Fruit fly (Drosophila melanogaster) whole organism, embryonic: Measurements from ENCODE around the gene Acp63F.
A peak's percentile ranks its signal among the peaks of the same experiment; 100 is the strongest.

Experiments
- Awh ChIP-seq: fragments of 200-800 bp; sonication (Bioruptor generic); IDR thresholded peaks from 2 replicates; pipeline ENCODE4, ENCODE4 v1.3.6; 2022; ENCODE audit warnings: missing biosample characterization, missing genetic modification characterization
- CG10209 ChIP-seq: fragments of 200-800 bp; sonication (Bioruptor generic); optimal IDR thresholded peaks from 3 replicates; lab custom pipeline; 2017; ENCODE audit warnings: missing biosample characterization, mild to moderate bottlenecking, missing genetic modification characterization, missing genetic modification reagents
- CG10267 ChIP-seq: fragments of 200-800 bp; sonication (Bioruptor generic); optimal IDR thresholded peaks from 2 replicates; lab custom pipeline; 2018; ENCODE audit warnings: missing biosample characterization, mild to moderate bottlenecking, missing genetic modification characterization, moderate library complexity
- CG10431 ChIP-seq: fragments of 200-800 bp; sonication (Bioruptor generic); optimal IDR thresholded peaks from 3 replicates; lab custom pipeline; 2018; ENCODE audit warnings: missing biosample characterization, mild to moderate bottlenecking, missing genetic modification characterization
- CG10565 ChIP-seq: fragments of 200-800 bp; sonication (Bioruptor generic); optimal IDR thresholded peaks from 3 replicates; lab custom pipeline; 2016; ENCODE audit warnings: missing biosample characterization, mild to moderate bottlenecking, missing genetic modification characterization
- CG11504 ChIP-seq: fragments of 200-800 bp; sonication (Bioruptor generic); optimal IDR thresholded peaks from 3 replicates; lab custom pipeline; 2019; ENCODE audit warnings: missing biosample characterization, mild to moderate bottlenecking, missing genetic modification characterization, moderate library complexity
- CG12236 ChIP-seq: fragments of 200-800 bp; sonication (Bioruptor generic); optimal IDR thresholded peaks from 2 replicates; lab custom pipeline; 2016; ENCODE audit warnings: missing biosample characterization, missing genetic modification characterization
- CG13624 ChIP-seq: fragments of 200-800 bp; sonication (Bioruptor generic); optimal IDR thresholded peaks from 2 replicates; lab custom pipeline; 2016; ENCODE audit warnings: missing biosample characterization, missing genetic modification characterization
- CG13775 ChIP-seq: fragments of 200-800 bp; sonication (Bioruptor generic); optimal IDR thresholded peaks from 3 replicates; lab custom pipeline; 2017; ENCODE audit warnings: missing biosample characterization, mild to moderate bottlenecking, missing genetic modification characterization
- CG14710 ChIP-seq: fragments of 200-800 bp; sonication (Bioruptor generic); optimal IDR thresholded peaks from 3 replicates; lab custom pipeline; 2019; ENCODE audit warnings: missing biosample characterization, mild to moderate bottlenecking, missing genetic modification characterization, moderate library complexity
- CG15601 ChIP-seq: fragments of 200-800 bp; sonication (Bioruptor generic); optimal IDR thresholded peaks from 3 replicates; lab custom pipeline; 2019; ENCODE audit warnings: missing biosample characterization, mild to moderate bottlenecking, missing genetic modification characterization, moderate library complexity
- CG16779 ChIP-seq: fragments of 200-800 bp; sonication (Bioruptor generic); IDR thresholded peaks from 2 replicates; pipeline ENCODE4 v1.3.6; 2022; ENCODE audit warnings: missing biosample characterization, missing genetic modification characterization
- CG2889 ChIP-seq: fragments of 200-800 bp; sonication (Bioruptor generic); IDR thresholded peaks from 3 replicates; pipeline ENCODE4 v1.3.6; 2022; ENCODE audit warnings: missing biosample characterization, missing genetic modification characterization
- CG30020 ChIP-seq: fragments of 200-800 bp; optimal IDR thresholded peaks from 2 replicates; lab custom pipeline; 2019; ENCODE audit warnings: missing biosample characterization, mild to moderate bottlenecking, missing genetic modification characterization, moderate library complexity
- CG3407 ChIP-seq: fragments of 200-800 bp; sonication (Bioruptor generic); optimal IDR thresholded peaks from 2 replicates; lab custom pipeline; 2018; ENCODE audit warnings: missing biosample characterization, mild to moderate bottlenecking, missing genetic modification characterization
- CG5180 ChIP-seq: fragments of 200-800 bp; sonication (Bioruptor generic); optimal IDR thresholded peaks from 3 replicates; lab custom pipeline; 2017; ENCODE audit warnings: missing biosample characterization, missing genetic modification characterization, mild to moderate bottlenecking, moderate library complexity, missing genetic modification reagents
- CG6791 ChIP-seq: fragments of 200-800 bp; sonication (Bioruptor generic); IDR thresholded peaks from 3 replicates; pipeline ENCODE4 v1.3.6; 2022; ENCODE audit warnings: missing biosample characterization, missing genetic modification characterization; ENCODE audit not compliant: partially characterized antibody
- CG8290 ChIP-seq, 3 experiments: fragments of 200-800 bp; sonication (Bioruptor generic); optimal IDR thresholded peaks; 2 replicates each; lab custom pipeline; 2016 to 2019; ENCODE audit warnings: missing biosample characterization in 3 of 3, missing genetic modification characterization in 3 of 3, mild to moderate bottlenecking in 2 of 3, moderate library complexity in 1 of 3
- CG9215 ChIP-seq: fragments of 200-800 bp; sonication (Bioruptor generic); IDR thresholded peaks from 2 replicates; pipeline ENCODE4 v1.3.6; 2022; ENCODE audit warnings: missing biosample characterization, missing genetic modification characterization
- D19A ChIP-seq: fragments of 200-800 bp; optimal IDR thresholded peaks from 3 replicates; lab custom pipeline; 2019; ENCODE audit warnings: missing biosample characterization, mild to moderate bottlenecking, missing genetic modification characterization, moderate library complexity
- Dek ChIP-seq: fragments of 200-800 bp; sonication (Bioruptor generic); optimal IDR thresholded peaks from 3 replicates; lab custom pipeline; 2019; ENCODE audit warnings: missing biosample characterization, mild to moderate bottlenecking, missing genetic modification characterization, moderate library complexity
- Dll ChIP-seq: fragments of 200-800 bp; sonication (Bioruptor generic); IDR thresholded peaks from 4 replicates; pipeline ENCODE4 v1.3.6; 2022; ENCODE audit warnings: missing biosample characterization, missing genetic modification characterization; ENCODE audit not compliant: partially characterized antibody
- Doc3 ChIP-seq: fragments of 200-800 bp; sonication (Bioruptor generic); IDR thresholded peaks from 3 replicates; pipeline ENCODE4 v1.3.6; 2022; ENCODE audit warnings: missing biosample characterization, missing genetic modification characterization; ENCODE audit not compliant: partially characterized antibody
- Fer2 ChIP-seq: fragments of 200-800 bp; sonication (Bioruptor generic); optimal IDR thresholded peaks from 2 replicates; lab custom pipeline; 2018; ENCODE audit warnings: missing biosample characterization, mild to moderate bottlenecking, missing genetic modification characterization, moderate library complexity
- Hmx ChIP-seq: fragments of 200-800 bp; sonication (Bioruptor generic); optimal IDR thresholded peaks from 2 replicates; lab custom pipeline; 2016; ENCODE audit warnings: missing biosample characterization, missing genetic modification characterization
- Hsf ChIP-seq: fragments of 200-800 bp; sonication (Bioruptor generic); optimal IDR thresholded peaks from 3 replicates; lab custom pipeline; 2016; ENCODE audit warnings: missing biosample characterization, missing genetic modification characterization
- Jarid2 ChIP-seq: fragments of 200-800 bp; sonication (Bioruptor generic); optimal IDR thresholded peaks from 3 replicates; lab custom pipeline; 2017; ENCODE audit warnings: mild to moderate bottlenecking, missing biosample characterization, missing genetic modification reagents, missing genetic modification characterization
- Kr ChIP-seq: fragments of 200-800 bp; sonication (Bioruptor generic); optimal IDR thresholded peaks from 2 replicates; lab custom pipeline; 2017; ENCODE audit warnings: missing biosample characterization, mild to moderate bottlenecking, missing genetic modification characterization
- NC2α ChIP-seq: fragments of 200-800 bp; sonication (Bioruptor generic); optimal IDR thresholded peaks from 2 replicates; lab custom pipeline; 2016; ENCODE audit warnings: missing biosample characterization, missing genetic modification characterization
- Six4 ChIP-seq: fragments of 200-800 bp; sonication (Bioruptor generic); optimal IDR thresholded peaks from 2 replicates; lab custom pipeline; 2016; ENCODE audit warnings: missing biosample characterization, missing genetic modification characterization
- Xrp1 ChIP-seq: fragments of 200-800 bp; sonication (Bioruptor generic); IDR thresholded peaks from 2 replicates; pipeline ENCODE4 v1.3.6; 2022; ENCODE audit warnings: missing biosample characterization, missing genetic modification characterization
- amos ChIP-seq: fragments of 200-800 bp; sonication (Bioruptor generic); IDR thresholded peaks from 2 replicates; pipeline ENCODE4 v1.3.6; 2022; ENCODE audit warnings: missing biosample characterization, missing genetic modification characterization; ENCODE audit not compliant: partially characterized antibody
- bsh ChIP-seq, 2 experiments: fragments of 200-800 bp; sonication (Bioruptor generic); optimal IDR thresholded peaks; 2 replicates each; lab custom pipeline; 2017 to 2018; ENCODE audit warnings: mild to moderate bottlenecking in 2 of 2, missing biosample characterization in 2 of 2, missing genetic modification characterization in 2 of 2, moderate library complexity in 1 of 2
- chinmo ChIP-seq: fragments of 200-800 bp; sonication (Bioruptor generic); IDR thresholded peaks from 4 replicates; pipeline ENCODE4 v1.3.6; 2022; ENCODE audit warnings: missing biosample characterization, missing genetic modification characterization; ENCODE audit not compliant: partially characterized antibody
- dpn ChIP-seq, 2 experiments: fragments of 200-800 bp; sonication (Bioruptor generic); optimal IDR thresholded peaks; 3 replicates each; lab custom pipeline; 2016; ENCODE audit warnings: missing biosample characterization in 2 of 2, missing genetic modification characterization in 2 of 2
- fd102C ChIP-seq: fragments of 200-800 bp; sonication (Bioruptor generic); optimal IDR thresholded peaks from 2 replicates; lab custom pipeline; 2018; ENCODE audit warnings: missing biosample characterization, mild to moderate bottlenecking, missing genetic modification characterization, moderate library complexity
- fd96Cb ChIP-seq: fragments of 200-800 bp; sonication (Bioruptor generic); optimal IDR thresholded peaks from 2 replicates; lab custom pipeline; 2018; ENCODE audit warnings: missing biosample characterization, mild to moderate bottlenecking, missing genetic modification characterization, moderate library complexity
- gce ChIP-seq: fragments of 200-800 bp; sonication (Bioruptor generic); IDR thresholded peaks from 3 replicates; pipeline ENCODE4 v1.3.6; 2022; ENCODE audit warnings: missing biosample characterization, missing genetic modification characterization
- gro ChIP-seq: fragments of 200-800 bp; sonication (Bioruptor generic); optimal IDR thresholded peaks from 2 replicates; lab custom pipeline; 2016; ENCODE audit warnings: missing biosample characterization, missing genetic modification characterization
- otp ChIP-seq: fragments of 200-800 bp; sonication (Bioruptor generic); IDR thresholded peaks from 3 replicates; pipeline ENCODE4, ENCODE4 v1.3.6; 2022; ENCODE audit warnings: missing biosample characterization, missing genetic modification characterization
- pfk ChIP-seq: fragments of 200-800 bp; sonication (Bioruptor generic); optimal IDR thresholded peaks from 2 replicates; lab custom pipeline; 2018; ENCODE audit warnings: missing biosample characterization, mild to moderate bottlenecking, missing genetic modification characterization, moderate library complexity
- pnt ChIP-seq: fragments of 200-800 bp; sonication (Bioruptor generic); optimal IDR thresholded peaks from 3 replicates; lab custom pipeline; 2016; ENCODE audit warnings: missing biosample characterization, missing genetic modification characterization
- ranshi ChIP-seq: fragments of 200-800 bp; sonication (Bioruptor generic); IDR thresholded peaks from 2 replicates; pipeline ENCODE4 v1.3.6; 2022; ENCODE audit warnings: missing biosample characterization, missing genetic modification characterization
- salm ChIP-seq: fragments of 200-800 bp; sonication (Bioruptor generic); optimal IDR thresholded peaks from 2 replicates; lab custom pipeline; 2018; ENCODE audit warnings: missing biosample characterization, mild to moderate bottlenecking, missing genetic modification characterization
- so ChIP-seq: fragments of 200-800 bp; sonication (Bioruptor generic); IDR thresholded peaks from 3 replicates; pipeline ENCODE4 v1.3.6; 2022; ENCODE audit warnings: missing biosample characterization, missing genetic modification characterization
- sob ChIP-seq: fragments of 200-800 bp; sonication (Bioruptor generic); IDR thresholded peaks from 2 replicates; pipeline ENCODE4 v1.3.6; 2022; ENCODE audit warnings: missing biosample characterization, missing genetic modification characterization
- tgo ChIP-seq: fragments of 200-800 bp; sonication (Bioruptor generic); IDR thresholded peaks from 3 replicates; pipeline ENCODE4 v1.3.6; 2022; ENCODE audit warnings: missing biosample characterization, missing genetic modification characterization
- z ChIP-seq: fragments of 200-800 bp; sonication (Bioruptor generic); IDR thresholded peaks from 3 replicates; pipeline ENCODE4 v1.3.6; 2022; ENCODE audit warnings: missing biosample characterization, missing genetic modification characterization

Acp63F gene

dm6 chr3L:3785002-3785661 lies 31.0 kb downstream of the Acp63F start (continued):
- TF ChIP-seq Xrp1 (GFP tag; lab: Robert Waterston, UW) (peak; percentile 98), Hmx (GFP tag; lab: Kevin White, UChicago) (peak; percentile 31), Doc3 (GFP tag; lab: Robert Waterston, UW) (no peak), CG14710 (tag; lab: Kevin White, UChicago) (peak; percentile 74), pfk (GFP tag; lab: Kevin White, UChicago) (no peak), CG15601 (tag; lab: Kevin White, UChicago) (peak; percentile 85), CG9215 (GFP tag; lab: Robert Waterston, UW) (peak; percentile 88; the same call in 1 of the 2 replicates), salm (tag; lab: Kevin White, UChicago) (peak; percentile 90), amos (GFP tag; lab: Robert Waterston, UW) (peak; percentile 23; the same call in 1 of the 2 replicates), NC2α (peak; percentile 92), ranshi (GFP tag; lab: Robert Waterston, UW) (peak; percentile 95), fd96Cb (tag; lab: Kevin White, UChicago) (peak; percentile 89), Kr (GFP tag; lab: Kevin White, UChicago) (peak; percentile 70), gro (peak; percentile 63), CG5180 (peak; percentile 63), pnt (GFP tag; lab: Kevin White, UChicago) (peak; percentile 96), CG3407 (peak; percentile 87), CG16779 (GFP tag; lab: Robert Waterston, UW) (peak; percentile 81), Jarid2 (peak; percentile 72), Dek (tag; lab: Kevin White, UChicago) (peak; percentile 84), dpn (GFP tag; optimal IDR thresholded peaks at IDR 0.05; lab: Kevin White, UChicago) (peak; percentile 94 to 97), CG8290 (GFP tag; optimal IDR thresholded peaks at IDR 0.05; lab: Kevin White, UChicago) (peak; percentile 55), CG8290 (tag; optimal IDR thresholded peaks at IDR 0.05; lab: Kevin White, UChicago) (peak in 1 of 2 experiments; percentile 99), tgo (GFP tag; lab: Robert Waterston, UW) (peak; percentile 97), gce (GFP tag; lab: Robert Waterston, UW) (peak; percentile 96), CG30020 (tag; lab: Kevin White, UChicago) (peak; percentile 32), CG11504 (tag; lab: Kevin White, UChicago) (peak; percentile 91), Awh (GFP tag; lab: Robert Waterston, UW) (peak; percentile 97), Six4 (GFP tag; lab: Kevin White, UChicago) (peak; percentile 87), z (GFP tag; lab: Robert Waterston, UW) (peak; percentile 67; the same call in 1 of the 3 replicates), otp (GFP tag; lab: Robert Waterston, UW) (peak; percentile 97), Hsf (GFP tag; lab: Kevin White, UChicago) (peak; percentile 95), sob (peak; percentile 94), fd102C (peak; percentile 61), CG2889 (GFP tag; lab: Robert Waterston, UW) (peak; percentile 95), Fer2 (tag; lab: Kevin White, UChicago) (no peak), CG13624 (GFP tag; lab: Kevin White, UChicago) (peak; percentile 94), CG10267 (tag; lab: Kevin White, UChicago) (peak; percentile 77), Dll (GFP tag; lab: Robert Waterston, UW) (0 out of 4 replicates have a peak, but pooled peaks have one; percentile 29), bsh (GFP tag; optimal IDR thresholded peaks at IDR 0.05; lab: Kevin White, UChicago) (peak; percentile 96 to 97), CG13775 (GFP tag; lab: Kevin White, UChicago) (peak; percentile 89), so (GFP tag; lab: Robert Waterston, UW) (peak; percentile 96), CG10431 (GFP tag; lab: Kevin White, UChicago) (no peak), chinmo (0 out of 4 replicates have a peak, but pooled peaks have one; percentile 41), CG10565 (peak; percentile 60), CG12236 (GFP tag; lab: Kevin White, UChicago) (peak; percentile 91), CG10209 (GFP tag; lab: Kevin White, UChicago) (peak; percentile 94), CG6791 (GFP tag; lab: Robert Waterston, UW) (peak; percentile 21; the same call in 1 of the 3 replicates), D19A (peak; percentile 81)
